Fruit fly (Drosophila melanogaster) whole organism, wandering third instar larva: ENCODE data around the gene btsz.

Experiments
- Abd-B ChIP-seq: fragments of >200 bp; optimal IDR thresholded peaks from 2 replicates; lab custom pipeline; 2017; ENCODE audit warnings: missing biosample characterization, missing genetic modification characterization
- CG32264 ChIP-seq: fragments of 200-800 bp; sonication (Bioruptor generic); optimal IDR thresholded peaks from 2 replicates; lab custom pipeline; 2016; ENCODE audit warnings: missing biosample characterization, missing genetic modification characterization
- CG9705 ChIP-seq: fragments of 200-800 bp; sonication (Bioruptor generic); optimal IDR thresholded peaks from 2 replicates; lab custom pipeline; 2018; ENCODE audit warnings: missing biosample characterization, mild to moderate bottlenecking, missing genetic modification characterization
- Dif ChIP-seq: fragments of 200-275, 200-300 bp; sonication (Bioruptor generic); optimal IDR thresholded peaks from 2 replicates; lab custom pipeline; 2018; ENCODE audit warnings: missing biosample characterization, missing genetic modification characterization; ENCODE audit not compliant: partially characterized antibody
- GATAd ChIP-seq: sonication (Bioruptor generic); optimal IDR thresholded peaks from 2 replicates; lab custom pipeline; 2016; ENCODE audit warnings: missing biosample characterization, missing genetic modification characterization
- HLH106 ChIP-seq: fragments of 200-800 bp; optimal IDR thresholded peaks from 3 replicates; lab custom pipeline; 2019; ENCODE audit warnings: missing biosample characterization, mild to moderate bottlenecking, missing genetic modification characterization, moderate library complexity
- Hnf4 ChIP-seq: fragments of 200-800 bp; sonication (Bioruptor generic); optimal IDR thresholded peaks from 2 replicates; lab custom pipeline; 2016; ENCODE audit warnings: missing biosample characterization, mild to moderate bottlenecking, missing genetic modification characterization
- Hr83 ChIP-seq: fragments of 200-300 bp; sonication (Bioruptor generic); optimal IDR thresholded peaks from 2 replicates; lab custom pipeline; 2016; ENCODE audit warnings: missing biosample characterization, mild to moderate bottlenecking, missing genetic modification characterization, moderate library complexity; ENCODE audit not compliant: poor library complexity, severe bottlenecking
- Jra ChIP-seq: sonication (Bioruptor generic); optimal IDR thresholded peaks from 2 replicates; lab custom pipeline; 2016; ENCODE audit warnings: missing biosample characterization, missing genetic modification characterization
- Myc ChIP-seq: fragments of >200 bp; optimal IDR thresholded peaks from 2 replicates; lab custom pipeline; 2017
- N ChIP-seq: fragments of >200 bp; optimal IDR thresholded peaks from 2 replicates; lab custom pipeline; 2018; ENCODE audit warnings: missing biosample characterization, missing external identifiers, missing genetic modification characterization
- OdsH ChIP-seq: fragments of 200-800 bp; sonication (Bioruptor generic); optimal IDR thresholded peaks from 2 replicates; lab custom pipeline; 2016; ENCODE audit warnings: missing biosample characterization, mild to moderate bottlenecking, missing genetic modification characterization
- Rel ChIP-seq, 2 experiments: fragments of 200-800 bp; sonication (Bioruptor generic) in 1 of 2; optimal IDR thresholded peaks; 2 replicates in 1 of 2; 3 replicates in 1 of 2; lab custom pipeline; 2016 to 2019; ENCODE audit warnings: mild to moderate bottlenecking in 2 of 2, missing biosample characterization in 2 of 2, missing genetic modification characterization in 2 of 2, moderate library complexity in 1 of 2
- Sp1 ChIP-seq: fragments of 200-800 bp; sonication (Bioruptor generic); optimal IDR thresholded peaks from 3 replicates; lab custom pipeline; 2019; ENCODE audit warnings: missing biosample characterization, mild to moderate bottlenecking, missing genetic modification characterization, moderate library complexity
- Vsx2 ChIP-seq: fragments of 200-300, 225-300 bp; sonication (Bioruptor generic); optimal IDR thresholded peaks from 2 replicates; lab custom pipeline; 2018; ENCODE audit warnings: missing biosample characterization, missing genetic modification characterization; ENCODE audit not compliant: partially characterized antibody
- br ChIP-seq: fragments of 200-800 bp; sonication (Bioruptor generic); optimal IDR thresholded peaks from 2 replicates; lab custom pipeline; 2016; ENCODE audit warnings: missing biosample characterization, missing genetic modification characterization
- brk ChIP-seq: fragments of 200-800 bp; sonication (Bioruptor generic); optimal IDR thresholded peaks from 2 replicates; lab custom pipeline; 2016; ENCODE audit warnings: missing biosample characterization, mild to moderate bottlenecking, missing genetic modification characterization
- dl ChIP-seq, 2 experiments: fragments of 175-275, 200-275 bp in 1 of 2; fragments of 200-275 bp in 1 of 2; sonication (Bioruptor generic); optimal IDR thresholded peaks; lab custom pipeline; 2018; ENCODE audit warnings: mild to moderate bottlenecking in 2 of 2, missing biosample characterization in 2 of 2, missing genetic modification characterization in 2 of 2, moderate library complexity in 2 of 2; ENCODE audit not compliant: partially characterized antibody in 2 of 2, insufficient read depth in 1 of 2
- dmrt93B ChIP-seq: fragments of 200-800 bp; sonication (Bioruptor generic); optimal IDR thresholded peaks from 2 replicates; lab custom pipeline; 2018; ENCODE audit warnings: missing biosample characterization, mild to moderate bottlenecking, missing genetic modification characterization
- ey ChIP-seq: fragments of 200-800 bp; sonication (Bioruptor generic); optimal IDR thresholded peaks from 2 replicates; lab custom pipeline; 2016; ENCODE audit warnings: missing biosample characterization, missing genetic modification characterization
- foxo ChIP-seq, 2 experiments: fragments of 200-800 bp; sonication (Bioruptor generic); optimal IDR thresholded peaks; 2 replicates in 1 of 2; 3 replicates in 1 of 2; lab custom pipeline; 2016 to 2017; ENCODE audit warnings: missing biosample characterization in 2 of 2, missing genetic modification characterization in 2 of 2
- fru ChIP-seq: fragments of 200-800 bp; sonication (Bioruptor generic); optimal IDR thresholded peaks from 3 replicates; lab custom pipeline; 2016; ENCODE audit warnings: missing biosample characterization, mild to moderate bottlenecking, missing genetic modification characterization
- h ChIP-seq: fragments of 200-800 bp; sonication (Bioruptor generic); optimal IDR thresholded peaks from 3 replicates; lab custom pipeline; 2016; ENCODE audit warnings: missing biosample characterization, mild to moderate bottlenecking, missing genetic modification characterization
- lola ChIP-seq: fragments of >200 bp; optimal IDR thresholded peaks from 2 replicates; lab custom pipeline; 2017; ENCODE audit warnings: missing biosample characterization, missing genetic modification characterization
- pan ChIP-seq: fragments of >200 bp; optimal IDR thresholded peaks from 2 replicates; lab custom pipeline; 2017
- psq ChIP-seq: fragments of 200-800 bp; sonication (Bioruptor generic); optimal IDR thresholded peaks from 3 replicates; lab custom pipeline; 2017; ENCODE audit warnings: missing biosample characterization, mild to moderate bottlenecking, missing genetic modification characterization, moderate library complexity
- rgr ChIP-seq: fragments of 200-800 bp; sonication (Bioruptor generic); optimal IDR thresholded peaks from 3 replicates; lab custom pipeline; 2016; ENCODE audit warnings: missing biosample characterization, mild to moderate bottlenecking, missing genetic modification characterization
- sage ChIP-seq: fragments of 200-800 bp; sonication (Bioruptor generic); optimal IDR thresholded peaks from 2 replicates; lab custom pipeline; 2016; ENCODE audit warnings: missing biosample characterization, mild to moderate bottlenecking, missing genetic modification characterization
- sv ChIP-seq: fragments of 200-800 bp; sonication (Bioruptor generic); optimal IDR thresholded peaks from 3 replicates; lab custom pipeline; 2016; ENCODE audit warnings: missing biosample characterization, missing genetic modification characterization
- tai ChIP-seq: sonication (Bioruptor generic); optimal IDR thresholded peaks from 2 replicates; lab custom pipeline; 2016; ENCODE audit warnings: missing biosample characterization, missing genetic modification characterization
- usp ChIP-seq: fragments of >200 bp; optimal IDR thresholded peaks from 2 replicates; lab custom pipeline; 2017; ENCODE audit warnings: missing biosample characterization, missing genetic modification characterization
- woc ChIP-seq: sonication (Bioruptor generic); optimal IDR thresholded peaks from 2 replicates; lab custom pipeline; 2016; ENCODE audit warnings: missing biosample characterization, mild to moderate bottlenecking, missing genetic modification characterization

The btsz gene

dm6 chr3R:14779733-14780278 lies 95.5 kb downstream of the btsz start:
- peak in 1 of 2 experiments; percentile 8 for TF ChIP-seq foxo (GFP tag; optimal IDR thresholded peaks at IDR 0.05; lab: Kevin White, UChicago)
- no peak for TF ChIP-seq brk
- TF ChIP-seq, all 38 proteins: peak for 1

dm6 chr3R:14775395-14775794 lies 99.9 kb downstream of the btsz start:
- TF ChIP-seq woc (GFP tag; lab: Kevin White, UChicago) (no peak), ey (GFP tag; lab: Kevin White, UChicago) (peak; percentile 12), lola (GFP tag; lab: Kevin White, UChicago) (no peak), h (GFP tag; lab: Kevin White, UChicago) (peak; percentile 39), Myc (lab: Kevin White, UChicago) (no peak), HLH106 (tag; lab: Kevin White, UChicago) (peak; percentile 27), br (GFP tag; lab: Kevin White, UChicago) (peak; percentile 34), OdsH (GFP tag; lab: Kevin White, UChicago) (peak; percentile 11), rgr (GFP tag; lab: Kevin White, UChicago) (peak; percentile 18), fru (peak; percentile 27), Abd-B (GFP tag; lab: Kevin White, UChicago) (no peak), Jra (no peak), pan (lab: Kevin White, UChicago) (no peak), usp (GFP tag; lab: Kevin White, UChicago) (no peak), Dif (GFP tag; lab: Kevin White, UChicago) (no peak), N (GFP tag; lab: Kevin White, UChicago) (no peak), foxo (GFP tag; optimal IDR thresholded peaks at IDR 0.05; lab: Kevin White, UChicago) (peak in 1 of 2 experiments; percentile 24), CG9705 (GFP tag; lab: Kevin White, UChicago) (no peak), dmrt93B (GFP tag; lab: Kevin White, UChicago) (no peak), Sp1 (GFP tag; lab: Kevin White, UChicago) (no peak), brk (no peak), sage (GFP tag; lab: Kevin White, UChicago) (no peak)

DNA sequence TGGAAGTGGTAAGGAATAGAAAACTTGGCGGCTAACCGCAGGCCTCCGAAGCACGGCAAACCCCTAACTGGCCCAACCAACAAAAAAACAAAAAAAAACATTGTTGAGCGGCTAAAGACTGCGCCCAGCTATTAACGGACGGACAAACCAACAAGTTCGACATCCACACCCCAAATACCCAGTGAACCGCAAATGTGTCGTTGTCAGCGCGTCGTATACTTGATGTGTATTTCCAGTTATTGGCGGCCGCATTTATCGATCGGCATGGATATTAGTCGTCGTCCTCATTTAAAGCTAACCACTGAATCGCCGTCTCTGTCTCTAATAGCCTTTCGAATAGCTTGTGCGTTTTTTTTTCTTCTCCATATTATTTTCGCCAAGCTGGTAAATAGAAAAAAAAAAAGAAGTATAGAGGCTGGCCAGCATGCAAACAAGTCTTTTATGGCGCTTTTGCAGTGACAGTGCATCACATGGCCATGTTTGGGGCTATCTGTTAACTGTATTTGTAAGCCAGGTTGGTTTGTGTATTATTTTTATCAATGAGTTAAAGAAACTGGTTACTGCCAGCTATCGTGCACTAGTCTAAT lies 108.8 kb downstream of the btsz start:
- TF ChIP-seq CG9705 (GFP tag; lab: Kevin White, UChicago) (no peak), N (GFP tag; lab: Kevin White, UChicago) (no peak), Abd-B (GFP tag; lab: Kevin White, UChicago) (no peak), Hnf4 (GFP tag; lab: Kevin White, UChicago) (no peak), Hr83 (GFP tag; lab: Kevin White, UChicago) (no peak), dmrt93B (GFP tag; lab: Kevin White, UChicago) (no peak), Jra (no peak), ey (GFP tag; lab: Kevin White, UChicago) (no peak), h (GFP tag; lab: Kevin White, UChicago) (no peak), Myc (lab: Kevin White, UChicago) (no peak), psq (GFP tag; lab: Kevin White, UChicago) (no peak), Vsx2 (GFP tag; lab: Kevin White, UChicago) (no peak), HLH106 (tag; lab: Kevin White, UChicago) (no peak), sage (GFP tag; lab: Kevin White, UChicago) (no peak), woc (GFP tag; lab: Kevin White, UChicago) (no peak), sv (no peak), Sp1 (GFP tag; lab: Kevin White, UChicago) (no peak), GATAd (GFP tag; lab: Kevin White, UChicago) (no peak), br (GFP tag; lab: Kevin White, UChicago) (no peak)

DNA sequence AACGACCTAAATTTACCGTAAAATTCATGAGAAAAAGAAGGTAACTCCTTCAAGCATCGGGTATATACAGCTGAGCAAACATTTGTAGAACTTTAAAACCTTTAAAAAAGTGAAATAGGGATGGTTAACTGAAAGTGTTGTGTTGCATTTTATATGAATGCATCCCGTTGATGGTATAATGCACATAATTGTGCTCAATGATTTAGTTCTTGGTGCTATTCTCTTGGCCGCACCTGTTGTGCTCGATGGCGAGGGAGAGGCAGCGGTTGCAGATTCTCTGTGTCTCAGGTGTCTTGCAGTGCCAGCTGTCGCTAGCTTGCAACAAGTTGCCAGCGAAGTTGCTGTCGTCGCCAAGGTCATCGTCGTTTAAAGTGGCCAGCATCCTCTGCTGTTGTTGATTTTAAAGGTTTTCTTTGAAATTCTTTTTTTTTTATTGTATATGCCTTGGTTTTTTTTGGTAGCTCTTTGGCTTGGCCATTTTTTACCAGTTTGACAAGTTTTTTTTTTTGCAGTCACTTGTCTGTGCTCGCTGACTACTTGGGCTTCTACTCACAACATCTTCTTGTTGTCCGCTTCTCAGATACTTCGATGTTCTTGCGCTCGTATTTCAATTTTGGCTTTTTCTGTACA lies 109.8 kb downstream of the btsz start:
- peak; percentile 28 for TF ChIP-seq Hnf4 (GFP tag; lab: Kevin White, UChicago)
- TF ChIP-seq OdsH (GFP tag; lab: Kevin White, UChicago) = peak; percentile 51
- TF ChIP-seq Rel (GFP tag; optimal IDR thresholded peaks at IDR 0.05; lab: Kevin White, UChicago) = peak; percentile 33
- no peak for TF ChIP-seq Rel (tag; optimal IDR thresholded peaks at IDR 0.05; lab: Kevin White, UChicago)
- TF ChIP-seq h (GFP tag; lab: Kevin White, UChicago) = peak; percentile 69
- no peak for TF ChIP-seq dl (GFP tag; optimal IDR thresholded peaks at IDR 0.05; lab: Kevin White, UChicago; ENCODE audit: insufficient read depth in 1 of 2, partially characterized antibody in 2 of 2)
- peak; percentile 49 for TF ChIP-seq CG32264
- peak; percentile 41 for TF ChIP-seq br (GFP tag; lab: Kevin White, UChicago)
- TF ChIP-seq brk = no peak
- peak; percentile 87 for TF ChIP-seq fru
- peak; percentile 35 for TF ChIP-seq Jra
- peak; percentile 2 for TF ChIP-seq tai (GFP tag; lab: Kevin White, UChicago)
- no peak for TF ChIP-seq N (GFP tag; lab: Kevin White, UChicago)
- no peak for TF ChIP-seq dmrt93B (GFP tag; lab: Kevin White, UChicago)
- TF ChIP-seq foxo (GFP tag; optimal IDR thresholded peaks at IDR 0.05; lab: Kevin White, UChicago) = peak in 1 of 2 experiments; percentile 78
- peak; percentile 80 for TF ChIP-seq woc (GFP tag; lab: Kevin White, UChicago)
- peak; percentile 64 for TF ChIP-seq ey (GFP tag; lab: Kevin White, UChicago)
- TF ChIP-seq rgr (GFP tag; lab: Kevin White, UChicago) = peak; percentile 65
- peak; percentile 56 for TF ChIP-seq HLH106 (tag; lab: Kevin White, UChicago)
- TF ChIP-seq psq (GFP tag; lab: Kevin White, UChicago) = peak; percentile 43
